Fruit fly (Drosophila melanogaster): ENCODE data around the gene ATP6AP2.
A peak's percentile ranks its signal among the peaks of the same experiment; 100 is the strongest.

The ATP6AP2 gene

DNA sequence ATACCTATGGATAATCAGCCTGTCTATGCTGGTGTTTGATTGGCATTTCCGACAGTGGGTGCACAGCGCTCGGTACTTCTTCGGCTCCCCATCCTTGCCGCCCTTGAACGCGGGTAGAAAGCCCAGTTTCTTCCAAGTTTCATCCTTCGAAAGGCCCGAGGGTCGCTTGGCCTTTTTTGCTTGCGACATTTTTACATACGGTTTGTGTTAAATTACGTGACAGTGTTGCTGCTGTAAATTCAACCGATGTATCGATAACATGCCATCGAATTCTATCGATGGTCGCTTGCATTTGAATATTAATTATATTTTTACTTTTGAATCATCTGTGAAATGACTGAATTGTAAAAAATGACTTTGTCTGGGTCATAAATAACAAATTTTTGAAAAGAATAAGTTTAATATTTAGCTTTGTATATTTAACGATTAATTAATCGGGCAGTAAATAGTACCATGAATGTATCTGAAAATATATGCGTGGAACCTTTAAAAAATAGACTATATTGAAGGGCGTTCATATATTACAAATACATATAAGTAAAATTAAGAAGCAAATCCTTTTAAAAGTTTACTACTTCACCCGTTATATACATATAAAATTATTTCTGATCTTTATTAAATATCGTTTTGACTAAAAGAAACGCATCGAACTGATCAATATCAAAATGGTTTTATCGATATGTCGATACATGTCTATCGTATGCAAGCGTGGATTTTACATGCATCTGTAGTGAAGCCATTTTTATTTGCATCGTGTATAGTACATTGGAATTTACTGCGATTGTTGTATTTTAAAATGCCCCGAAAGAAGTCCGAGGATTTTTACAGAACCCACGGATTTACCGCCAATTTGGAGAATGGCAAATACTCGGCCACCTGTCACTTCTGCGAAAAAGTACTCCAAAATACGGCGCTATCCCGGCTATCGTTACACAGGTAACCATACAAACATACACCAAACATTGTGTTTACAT is 1.9 kb upstream of the ATP6AP2 start, which contains the start of the genes Ibf2 and Ibf1 (continued):
- TF ChIP-seq knrl (GFP tag; IDR thresholded peaks at IDR 0.05; ENCODE audit: partially characterized antibody) (peak; percentile 80), CG4424 (GFP tag; optimal IDR thresholded peaks at IDR 0.05) (no peak), CG6791 (GFP tag; IDR thresholded peaks at IDR 0.05; ENCODE audit: partially characterized antibody) (peak; percentile 92), CG6683 (GFP tag; optimal IDR thresholded peaks at IDR 0.05) (no peak), CG2129 (GFP tag; IDR thresholded peaks at IDR 0.05; ENCODE audit: partially characterized antibody) (no peak; the same call in none of the 2 replicates), Opbp (GFP tag; IDR thresholded peaks at IDR 0.05; ENCODE audit: partially characterized antibody) (peak; percentile 80; the same call in 2 of the 3 replicates), CG10366 (GFP tag; IDR thresholded peaks at IDR 0.05) (no peak), inv (GFP tag; IDR thresholded peaks at IDR 0.05; ENCODE audit: partially characterized antibody) (peak; percentile 76), D19A (tag; optimal IDR thresholded peaks at IDR 0.05) (no peak), CG8281 (tag; optimal IDR thresholded peaks at IDR 0.05) (no peak), exex (tag; optimal IDR thresholded peaks at IDR 0.05) (no peak), Vsx1 (GFP tag; optimal IDR thresholded peaks at IDR 0.05) (no peak), vnd (GFP tag; IDR thresholded peaks at IDR 0.05; ENCODE audit: partially characterized antibody) (peak; percentile 79), E2f2 (GFP tag; IDR thresholded peaks at IDR 0.05) (peak; percentile 60), hkb (optimal IDR thresholded peaks at IDR 0.05) (peak; percentile 25), hkb (GFP tag; IDR thresholded peaks at IDR 0.05) (no peak), Myb (GFP tag; optimal IDR thresholded peaks at IDR 0.05) (peak; percentile 21), CG5180 (GFP tag; optimal IDR thresholded peaks at IDR 0.05) (no peak), dm (GFP tag; optimal IDR thresholded peaks at IDR 0.05) (no peak), hbn (GFP tag; IDR thresholded peaks at IDR 0.05; ENCODE audit: partially characterized antibody) (peak; percentile 63; the same call in 1 of the 2 replicates), CG4282 (GFP tag; optimal IDR thresholded peaks at IDR 0.05) (no peak), CG4617 (GFP tag; optimal IDR thresholded peaks at IDR 0.05; ENCODE audit: borderline replicate concordance) (peak; percentile 9), gce (GFP tag; IDR thresholded peaks at IDR 0.05) (no peak), wek (GFP tag; optimal IDR thresholded peaks at IDR 0.05) (no peak), CG31365 (tag; optimal IDR thresholded peaks at IDR 0.05) (no peak), Scr (GFP tag; IDR thresholded peaks at IDR 0.05; ENCODE audit: partially characterized antibody) (peak; percentile 85), CG9437 (GFP tag; optimal IDR thresholded peaks at IDR 0.05) (peak; percentile 70), usp (GFP tag; optimal IDR thresholded peaks at IDR 0.05) (no peak), sisA (GFP tag; IDR thresholded peaks at IDR 0.05) (no peak), tna (GFP tag; IDR thresholded peaks at IDR 0.05; ENCODE audit: partially characterized antibody) (peak; percentile 69), Hr51 (GFP tag; optimal IDR thresholded peaks at IDR 0.05) (no peak), run (tag; optimal IDR thresholded peaks at IDR 0.05) (no peak), Abd-B (GFP tag; optimal IDR thresholded peaks at IDR 0.05) (no peak), cg (GFP tag; optimal IDR thresholded peaks at IDR 0.05) (no peak), Nf-YC (tag; optimal IDR thresholded peaks at IDR 0.05) (no peak), amos (GFP tag; IDR thresholded peaks at IDR 0.05; ENCODE audit: partially characterized antibody) (peak; percentile 87), Fer3 (tag; optimal IDR thresholded peaks at IDR 0.05) (no peak), CG12391 (tag; optimal IDR thresholded peaks at IDR 0.05) (no peak), Ets65A (GFP tag) (no peak), CG15011 (GFP tag; optimal IDR thresholded peaks at IDR 0.05) (no peak), HmgD (GFP tag; optimal IDR thresholded peaks at IDR 0.05) (no peak), ATbp (GFP tag; optimal IDR thresholded peaks at IDR 0.05) (no peak), CG9797 (GFP tag; optimal IDR thresholded peaks at IDR 0.05) (no peak), CG10565 (GFP tag; optimal IDR thresholded peaks at IDR 0.05) (no peak), tup (GFP tag; optimal IDR thresholded peaks at IDR 0.05) (no peak), Lhr (GFP tag; optimal IDR thresholded peaks at IDR 0.05) (peak; percentile 2), Sry-β (GFP tag; optimal IDR thresholded peaks at IDR 0.05) (peak; percentile 70)
